Worm (Caenorhabditis elegans) whole organism, mixed stage, embryonic: Measurements from ENCODE around the gene F27E5.7.

Experiments
- bed-3 ChIP-seq: fragments of 200-800 bp; sonication (Bioruptor generic); optimal IDR thresholded peaks from 3 replicates; lab custom pipeline; 2018; ENCODE audit warnings: mild to moderate bottlenecking, missing genetic modification characterization, moderate library complexity, missing compliant biosample characterization
- ces-1 ChIP-seq: fragments of 150-350 bp; optimal IDR thresholded peaks from 2 replicates; lab custom pipeline; 2014; ENCODE audit warnings: missing biosample characterization, missing genetic modification reagents, missing genetic modification characterization
- elt-3 ChIP-seq: fragments of 150-350 bp; optimal IDR thresholded peaks from 2 replicates; lab custom pipeline; 2014; ENCODE audit warnings: missing biosample characterization, missing genetic modification characterization
- mab-5 ChIP-seq: fragments of 150-350 bp; optimal IDR thresholded peaks from 2 replicates; lab custom pipeline; 2014; ENCODE audit warnings: missing biosample characterization, missing genetic modification characterization
- nhr-12 ChIP-seq: fragments of 150-350 bp; optimal IDR thresholded peaks from 2 replicates; lab custom pipeline; 2014; ENCODE audit warnings: missing biosample characterization, missing genetic modification characterization
- nhr-237 ChIP-seq: fragments of 150-350 bp; optimal IDR thresholded peaks from 2 replicates; lab custom pipeline; 2014; ENCODE audit warnings: missing biosample characterization, missing genetic modification characterization

DNA sequence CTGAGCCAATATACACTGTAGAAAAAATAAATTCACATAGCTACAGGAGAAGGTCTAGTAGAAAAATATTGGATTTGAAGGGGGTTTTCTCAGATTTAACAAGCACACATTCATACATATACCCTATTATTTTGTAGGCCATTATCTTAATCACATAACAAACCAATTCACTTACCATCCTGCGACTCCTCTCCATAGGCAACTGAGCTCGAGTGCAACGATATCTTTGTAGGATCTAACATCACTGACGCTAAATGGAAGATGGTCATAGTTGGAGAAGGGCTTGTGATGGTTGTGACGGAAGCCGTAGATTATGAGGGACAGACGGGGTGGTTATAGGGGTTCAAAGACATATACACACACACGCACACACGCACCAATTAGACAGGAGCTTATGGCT is 41.6 kb downstream of the F27E5.7 start:
- TF ChIP-seq elt-3 (no peak), nhr-12 (tag; lab: Kevin White, UChicago) (no peak), nhr-237 (tag; lab: Kevin White, UChicago) (no peak), ces-1 (GFP tag; lab: Kevin White, UChicago) (no peak), mab-5 (no peak), bed-3 (GFP tag; lab: Kevin White, UChicago) (no peak)
